1 worm cellular context compared by ENCODE assay signal in the genomic region with DNA sequence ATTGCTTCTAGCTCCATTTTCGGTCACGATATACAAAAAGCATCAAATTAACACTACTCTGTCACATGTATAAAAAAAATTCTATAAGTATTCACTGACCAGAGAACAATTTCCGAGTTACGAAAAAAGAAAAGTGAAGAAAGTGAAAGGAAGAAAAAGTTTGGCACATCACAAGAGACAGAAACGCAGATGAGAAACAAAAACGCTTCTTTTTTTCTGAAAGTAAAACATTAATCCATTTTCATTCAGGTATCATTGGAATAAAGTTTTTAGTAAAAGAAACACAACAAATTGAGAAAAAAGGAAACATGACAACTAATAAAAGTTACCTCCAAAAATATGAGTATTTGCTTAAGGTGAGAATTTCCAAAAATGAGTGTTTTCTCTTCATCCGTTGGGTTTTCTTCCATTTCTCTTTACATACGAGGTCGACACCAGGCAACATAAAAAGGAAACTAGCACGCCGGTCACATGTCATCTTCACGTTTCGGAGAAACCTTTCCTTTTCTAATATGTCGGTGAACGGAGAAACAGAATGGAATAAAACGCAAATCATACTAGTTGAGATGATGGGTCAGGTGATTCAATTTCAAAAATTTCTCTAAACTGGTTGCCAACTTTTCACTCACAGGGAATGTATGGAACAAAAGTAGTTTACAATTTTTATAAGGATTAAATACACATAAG.
TF ChIP-seq lines count a peak whose summit lies in the region.

No protein-coding gene starts in this region.

TF ChIP-seq in whole organism, L1 larva, 84 proteins besides CTCF, POLR2A, EP300 and RAD21 (continued from another document):
- TF ChIP-seq xbp-1 (tag; optimal IDR thresholded peaks at IDR 0.05; lab: Kevin White, UChicago) (no peak), fkh-4 (tag; optimal IDR thresholded peaks at IDR 0.05; lab: Kevin White, UChicago; ENCODE audit: borderline replicate concordance) (no peak), C16A3.4 (tag; optimal IDR thresholded peaks at IDR 0.05; lab: Kevin White, UChicago) (no peak), hpl-2 (GFP tag; optimal IDR thresholded peaks at IDR 0.05; lab: Kevin White, UChicago) (no peak), mef-2 (tag; optimal IDR thresholded peaks at IDR 0.05; lab: Kevin White, UChicago) (no peak)
